Worm (Caenorhabditis elegans) whole organism, young adult: ENCODE measurements around the gene Y59E9AL.36.

Experiments used
- B0019.2 ChIP-seq: fragments of 200-800 bp; sonication (Bioruptor generic); conservative IDR thresholded peaks from 2 replicates; pipeline ENCODE4 v1.3.6; 2022; ENCODE audit warnings: missing genetic modification reagents, missing genetic modification characterization, missing compliant biosample characterization
- B0261.1 ChIP-seq: sonication (generic microtip); optimal IDR thresholded peaks from 2 replicates; lab custom pipeline; 2016; ENCODE audit warnings: mild to moderate bottlenecking, missing genetic modification characterization, moderate library complexity, missing compliant biosample characterization
- B0336.3 ChIP-seq: fragments of 200-800 bp; sonication (Bioruptor generic); IDR thresholded peaks from 2 replicates; pipeline ENCODE4 v1.3.6; 2022; ENCODE audit warnings: missing genetic modification characterization, missing compliant biosample characterization
- C06A6.2 ChIP-seq: fragments of 200-800 bp; sonication (Bioruptor generic); conservative IDR thresholded peaks from 2 replicates; pipeline ENCODE4 v1.3.6; 2022; ENCODE audit warnings: missing genetic modification characterization, missing compliant biosample characterization
- D2030.7 ChIP-seq: fragments of 200-800 bp; sonication (Bioruptor generic); IDR thresholded peaks from 2 replicates; pipeline ENCODE4 v1.3.6; 2022; ENCODE audit warnings: missing genetic modification reagents, missing genetic modification characterization, missing compliant biosample characterization
- F22D6.2 ChIP-seq: sonication (generic microtip); optimal IDR thresholded peaks from 2 replicates; lab custom pipeline; 2016; ENCODE audit warnings: mild to moderate bottlenecking, missing genetic modification characterization, missing compliant biosample characterization
- F23B12.7 ChIP-seq: sonication (generic microtip); optimal IDR thresholded peaks from 2 replicates; lab custom pipeline; 2017; ENCODE audit warnings: missing genetic modification characterization, mild to moderate bottlenecking, missing compliant biosample characterization, antibody characterized with exemption, moderate library complexity; ENCODE audit not compliant: insufficient read depth
- F33H1.4 ChIP-seq: fragments of 200-800 bp; sonication (Bioruptor generic); IDR thresholded peaks from 2 replicates; pipeline ENCODE4 v1.3.6; 2022; ENCODE audit warnings: missing genetic modification reagents, missing genetic modification characterization, missing compliant biosample characterization
- K11D2.4 ChIP-seq: fragments of 200-800 bp; sonication (Bioruptor generic); IDR thresholded peaks from 2 replicates; pipeline ENCODE4 v1.3.6; 2022; ENCODE audit warnings: missing genetic modification reagents, missing genetic modification characterization, missing compliant biosample characterization
- K12H6.12 ChIP-seq: fragments of 200-800 bp; sonication (Bioruptor generic); optimal IDR thresholded peaks from 2 replicates; lab custom pipeline; 2018; ENCODE audit warnings: mild to moderate bottlenecking, missing genetic modification characterization, missing compliant biosample characterization
- Y79H2A.3 ChIP-seq: fragments of 200-800 bp; sonication (Bioruptor generic); conservative IDR thresholded peaks from 2 replicates; pipeline ENCODE4 v1.3.6; 2022; ENCODE audit warnings: missing genetic modification reagents, missing genetic modification characterization, missing compliant biosample characterization
- ZK185.1 ChIP-seq: sonication (generic microtip); optimal IDR thresholded peaks from 2 replicates; lab custom pipeline; 2016; ENCODE audit warnings: mild to moderate bottlenecking, missing genetic modification characterization, missing compliant biosample characterization; ENCODE audit not compliant: poor library complexity, severe bottlenecking
- atf-7 ChIP-seq: sonication (generic microtip); optimal IDR thresholded peaks from 2 replicates; lab custom pipeline; 2017; ENCODE audit warnings: mild to moderate bottlenecking, missing genetic modification characterization, missing compliant biosample characterization
- attf-3 ChIP-seq: fragments of 200-800 bp; sonication (Bioruptor generic); conservative IDR thresholded peaks from 2 replicates; pipeline ENCODE4 v1.3.6; 2022; ENCODE audit warnings: missing genetic modification reagents, missing genetic modification characterization, missing compliant biosample characterization
- attf-5 ChIP-seq: fragments of 200-800 bp; sonication (Bioruptor generic); optimal IDR thresholded peaks from 2 replicates; lab custom pipeline; 2018; ENCODE audit warnings: mild to moderate bottlenecking, missing genetic modification characterization, missing compliant biosample characterization
- attf-6 ChIP-seq: fragments of 200-800 bp; sonication (Bioruptor generic); IDR thresholded peaks from 2 replicates; pipeline ENCODE4 v1.3.6; 2022; ENCODE audit warnings: missing genetic modification reagents, missing genetic modification characterization, missing compliant biosample characterization
- bed-1 ChIP-seq: fragments of 200-800 bp; sonication (Bioruptor generic); IDR thresholded peaks from 2 replicates; pipeline ENCODE4 v1.3.6; 2022; ENCODE audit warnings: missing genetic modification reagents, missing genetic modification characterization, missing compliant biosample characterization
- cebp-1 ChIP-seq, 2 experiments: fragments of 200-800 bp in 1 of 2; sonication (Bioruptor generic) in 1 of 2; sonication (generic microtip) in 1 of 2; IDR thresholded peaks in 1 of 2; optimal IDR thresholded peaks in 1 of 2; 2 replicates each; pipeline versions ENCODE4 v1.3.6 to Lab custom; 2017 to 2022; ENCODE audit warnings: missing compliant biosample characterization in 2 of 2, missing genetic modification characterization in 2 of 2, mild to moderate bottlenecking in 1 of 2, missing genetic modification reagents in 1 of 2, moderate library complexity in 1 of 2
- cebp-2 ChIP-seq: fragments of 200-800 bp; sonication (Bioruptor generic); IDR thresholded peaks from 2 replicates; pipeline ENCODE4 v1.3.6; 2022; ENCODE audit warnings: missing genetic modification characterization, missing compliant biosample characterization
- ceh-27 ChIP-seq: fragments of 200-800 bp; sonication (Bioruptor generic); optimal IDR thresholded peaks from 2 replicates; lab custom pipeline; 2018; ENCODE audit warnings: mild to moderate bottlenecking, missing genetic modification characterization, moderate library complexity, missing compliant biosample characterization
- ceh-91 ChIP-seq: fragments of 200-800 bp; sonication (Bioruptor generic); IDR thresholded peaks from 2 replicates; pipeline ENCODE4 v1.3.6; 2022; ENCODE audit warnings: missing genetic modification reagents, missing genetic modification characterization, missing compliant biosample characterization
- dox-1 ChIP-seq: fragments of 200-800 bp; sonication (Bioruptor generic); IDR thresholded peaks from 2 replicates; pipeline ENCODE4 v1.3.6; 2022; ENCODE audit warnings: missing genetic modification reagents, missing genetic modification characterization, missing compliant biosample characterization
- dpff-1 ChIP-seq: sonication (generic microtip); optimal IDR thresholded peaks from 2 replicates; lab custom pipeline; 2017; ENCODE audit warnings: mild to moderate bottlenecking, missing genetic modification characterization, missing compliant biosample characterization
- dpl-1 ChIP-seq: fragments of 150-350 bp; optimal IDR thresholded peaks from 2 replicates; lab custom pipeline; 2014; ENCODE audit warnings: missing biosample characterization, missing genetic modification reagents, missing genetic modification characterization
- efl-1 ChIP-seq: fragments of 150-350 bp; optimal IDR thresholded peaks from 2 replicates; lab custom pipeline; 2014; ENCODE audit warnings: missing biosample characterization, missing genetic modification reagents, missing genetic modification characterization
- egrh-3 ChIP-seq: fragments of 200-800 bp; sonication (Bioruptor generic); IDR thresholded peaks from 2 replicates; pipeline ENCODE4 v1.3.6; 2022; ENCODE audit warnings: missing genetic modification reagents, missing genetic modification characterization, missing compliant biosample characterization
- ekl-4 ChIP-seq: fragments of 200-800 bp; sonication (Bioruptor generic); IDR thresholded peaks from 2 replicates; pipeline ENCODE4 v1.3.6; 2022; ENCODE audit warnings: missing genetic modification reagents, missing genetic modification characterization, missing compliant biosample characterization
- let-607 ChIP-seq, 2 experiments: fragments of 200-800 bp in 1 of 2; sonication (Bioruptor generic) in 1 of 2; sonication (generic microtip) in 1 of 2; optimal IDR thresholded peaks; 2 replicates each; lab custom pipeline; 2016 to 2018; ENCODE audit warnings: mild to moderate bottlenecking in 2 of 2, missing compliant biosample characterization in 2 of 2, missing genetic modification characterization in 2 of 2, moderate library complexity in 2 of 2, missing genotype in 1 of 2
- lin-35 ChIP-seq, 3 experiments: fragments of 150-350 bp in 2 of 3; sonication (generic microtip) in 1 of 3; optimal IDR thresholded peaks; 2 replicates each; lab custom pipeline; 2014 to 2018; ENCODE audit warnings: missing biosample characterization in 3 of 3, missing genetic modification characterization in 3 of 3, missing genetic modification reagents in 3 of 3
- lin-40 ChIP-seq: sonication (generic microtip); optimal IDR thresholded peaks from 2 replicates; lab custom pipeline; 2016; ENCODE audit warnings: missing genetic modification characterization, mild to moderate bottlenecking, missing compliant biosample characterization, missing genotype, missing genetic modification reagents
- lin-54 ChIP-seq: fragments of 200-800 bp; sonication (Bioruptor generic); optimal IDR thresholded peaks from 2 replicates; lab custom pipeline; 2018; ENCODE audit warnings: mild to moderate bottlenecking, missing genetic modification characterization, missing compliant biosample characterization
- lir-1 ChIP-seq: fragments of 200-800 bp; sonication (Bioruptor generic); conservative IDR thresholded peaks from 2 replicates; pipeline ENCODE4 v1.3.6; 2022; ENCODE audit warnings: missing genetic modification reagents, missing genetic modification characterization, missing compliant biosample characterization
- madf-3 ChIP-seq: fragments of 200-800 bp; sonication (Bioruptor generic); IDR thresholded peaks from 2 replicates; pipeline ENCODE4 v1.3.6; 2022; ENCODE audit warnings: missing genetic modification reagents, missing genetic modification characterization, missing compliant biosample characterization
- madf-6 ChIP-seq: fragments of 200-800 bp; sonication (Bioruptor generic); IDR thresholded peaks from 2 replicates; pipeline ENCODE4 v1.3.6; 2022; ENCODE audit warnings: missing genetic modification reagents, missing genetic modification characterization, missing compliant biosample characterization
- mcd-1 ChIP-seq: fragments of 200-800 bp; sonication (Bioruptor generic); IDR thresholded peaks from 2 replicates; pipeline ENCODE4 v1.3.6; 2022; ENCODE audit warnings: missing genetic modification reagents, missing genetic modification characterization, missing compliant biosample characterization
- mes-4 ChIP-seq: sonication (generic microtip); optimal IDR thresholded peaks from 2 replicates; lab custom pipeline; 2016; ENCODE audit warnings: missing genotype, missing genetic modification characterization, missing compliant biosample characterization
- nfya-1 ChIP-seq: sonication (generic microtip); optimal IDR thresholded peaks from 2 replicates; lab custom pipeline; 2017; ENCODE audit warnings: antibody characterized with exemption, missing compliant biosample characterization, missing genetic modification characterization, borderline replicate concordance; ENCODE audit not compliant: insufficient read depth
- nfya-2 ChIP-seq: fragments of 200-800 bp; sonication (Bioruptor generic); IDR thresholded peaks from 2 replicates; pipeline ENCODE4 v1.3.6; 2022; ENCODE audit warnings: missing genetic modification reagents, missing genetic modification characterization, missing compliant biosample characterization
- nhr-120 ChIP-seq: fragments of 200-800 bp; sonication (Bioruptor generic); IDR thresholded peaks from 2 replicates; pipeline ENCODE4 v1.3.6; 2022; ENCODE audit warnings: missing genetic modification characterization, missing compliant biosample characterization
- pbrm-1 ChIP-seq: fragments of 200-800 bp; sonication (Bioruptor generic); IDR thresholded peaks from 2 replicates; pipeline ENCODE4 v1.3.6; 2022; ENCODE audit warnings: missing genetic modification reagents, missing genetic modification characterization, missing compliant biosample characterization
- snpc-1.1 ChIP-seq: sonication (generic microtip); optimal IDR thresholded peaks from 2 replicates; lab custom pipeline; 2017; ENCODE audit warnings: missing genetic modification characterization, mild to moderate bottlenecking, missing compliant biosample characterization, antibody characterized with exemption, moderate library complexity, missing genotype, missing genetic modification reagents; ENCODE audit not compliant: insufficient read depth
- sptf-2 ChIP-seq: fragments of 200-800 bp; sonication (Bioruptor generic); optimal IDR thresholded peaks from 2 replicates; lab custom pipeline; 2018; ENCODE audit warnings: mild to moderate bottlenecking, missing genetic modification characterization, missing compliant biosample characterization
- tbx-9 ChIP-seq: sonication (generic microtip); optimal IDR thresholded peaks from 2 replicates; lab custom pipeline; 2016; ENCODE audit warnings: borderline replicate concordance, missing genetic modification characterization, inconsistent platforms, missing compliant biosample characterization
- tlf-1 ChIP-seq: fragments of 200-800 bp; sonication (Bioruptor generic); optimal IDR thresholded peaks from 2 replicates; lab custom pipeline; 2018; ENCODE audit warnings: mild to moderate bottlenecking, missing genetic modification characterization, missing compliant biosample characterization
- unc-130 ChIP-seq: sonication (generic microtip); optimal IDR thresholded peaks from 2 replicates; lab custom pipeline; 2016; ENCODE audit warnings: missing genetic modification reagents, missing genetic modification characterization, missing compliant biosample characterization
- ztf-28 ChIP-seq: fragments of 200-800 bp; sonication (Bioruptor generic); IDR thresholded peaks from 2 replicates; pipeline ENCODE4 v1.3.6; 2022; ENCODE audit warnings: missing genetic modification reagents, missing genetic modification characterization, missing compliant biosample characterization

The Y59E9AL.36 gene

ce11 chrIV:5209390-5209789 is at the start of gene Y59E9AL.36, which contains the start of gene nbet-1:
Y59E9AL.36 (minus strand) TSS chrIV:5209481.
nbet-1 (plus strand) TSS chrIV:5209501.
- TF ChIP-seq attf-6 (GFP tag; lab: Robert Waterston, UW) = 0 out of 2 replicates have a peak, but pooled peaks have one; percentile 35
- TF ChIP-seq pbrm-1 (GFP tag; lab: Robert Waterston, UW) = peak; percentile 52; the same call in 1 of the 2 replicates
- peak; percentile 65 for TF ChIP-seq B0336.3 (GFP tag; lab: Robert Waterston, UW)
- no peak for TF ChIP-seq F22D6.2
- TF ChIP-seq cebp-2 (GFP tag; lab: Robert Waterston, UW) = no peak
- TF ChIP-seq K11D2.4 (GFP tag; lab: Robert Waterston, UW) = peak; percentile 42; the same call in 1 of the 2 replicates
- no peak for TF ChIP-seq B0019.2
- peak; percentile 4 for TF ChIP-seq dpl-1
- no peak for TF ChIP-seq ztf-28
- no peak for TF ChIP-seq Y79H2A.3 (GFP tag; lab: Robert Waterston, UW)
- TF ChIP-seq F33H1.4 = peak; percentile 60; the same call in 1 of the 2 replicates
- no peak for TF ChIP-seq C06A6.2
- TF ChIP-seq madf-6 = peak; percentile 57
- peak; percentile 86; the same call in 1 of the 2 replicates for TF ChIP-seq dox-1 (GFP tag; lab: Robert Waterston, UW)
- TF ChIP-seq attf-3 (GFP tag; lab: Robert Waterston, UW) = no peak
- peak; percentile 41 for TF ChIP-seq ceh-27 (GFP tag; lab: Kevin White, UChicago)
- no peak for TF ChIP-seq madf-3
- TF ChIP-seq lin-54 = peak; percentile 71
- peak; percentile 64 for TF ChIP-seq tlf-1
- TF ChIP-seq lir-1 = no peak
- TF ChIP-seq let-607 (tag; optimal IDR thresholded peaks at IDR 0.05; lab: Kevin White, UChicago) = peak; percentile 95 to 97
- TF ChIP-seq unc-130 (GFP tag; lab: Kevin White, UChicago) = no peak
- peak; percentile 34 for TF ChIP-seq sptf-2 (GFP tag; lab: Kevin White, UChicago)
- no peak for TF ChIP-seq nfya-2
- peak; percentile 46 for TF ChIP-seq snpc-1.1
- TF ChIP-seq B0261.1 (tag; lab: Kevin White, UChicago) = no peak
- TF ChIP-seq F23B12.7 (tag; lab: Kevin White, UChicago) = peak; percentile 72
- TF ChIP-seq efl-1 = peak; percentile 67
- peak; percentile 93 for TF ChIP-seq attf-5 (GFP tag; lab: Kevin White, UChicago)
- no peak for TF ChIP-seq nfya-1 (tag; lab: Kevin White, UChicago)
- no peak for TF ChIP-seq nhr-120 (GFP tag; lab: Robert Waterston, UW)
- TF ChIP-seq lin-40 (tag; lab: Kevin White, UChicago) = peak; percentile 23
- TF ChIP-seq cebp-1 (GFP tag; IDR thresholded peaks at IDR 0.05; lab: Robert Waterston, UW) = no peak
- no peak for TF ChIP-seq cebp-1 (tag; optimal IDR thresholded peaks at IDR 0.05; lab: Kevin White, UChicago)
- TF ChIP-seq ZK185.1 = peak; percentile 56
- no peak for TF ChIP-seq egrh-3 (GFP tag; lab: Robert Waterston, UW)
- TF ChIP-seq mes-4 = no peak
- no peak for TF ChIP-seq tbx-9
- no peak for TF ChIP-seq dpff-1 (tag; lab: Kevin White, UChicago)
- peak; percentile 59 for TF ChIP-seq ekl-4 (GFP tag; lab: Robert Waterston, UW)
- peak; percentile 48 for TF ChIP-seq D2030.7 (GFP tag; lab: Robert Waterston, UW)
- TF ChIP-seq K12H6.12 (tag; lab: Kevin White, UChicago) = peak; percentile 36
- no peak for TF ChIP-seq bed-1
- no peak for TF ChIP-seq atf-7 (tag; lab: Kevin White, UChicago)
- TF ChIP-seq lin-35 (GFP tag; optimal IDR thresholded peaks at IDR 0.05; lab: Kevin White, UChicago) = peak in 1 of 3 experiments; percentile 70
- TF ChIP-seq ceh-91 (GFP tag; lab: Robert Waterston, UW) = peak; percentile 59; the same call in 1 of the 2 replicates
- peak; percentile 94 for TF ChIP-seq mcd-1
